Worm (Caenorhabditis elegans): ENCODE data around the gene ZC178.2.
A peak's percentile ranks its signal among the peaks of the same experiment; 100 is the strongest.

Gene ZC178.2

ce11 chrV:8677193-8677592 is 34.6 kb downstream of the ZC178.2 start, which contains the start of gene ZC190.6:
Gene ZC190.6 (minus strand): TSS chrV:8677293.
- TF ChIP-seq nhr-11 (tag; optimal IDR thresholded peaks at IDR 0.05), result no peak
- no peak for TF ChIP-seq mdl-1 (tag; optimal IDR thresholded peaks at IDR 0.05)
- TF ChIP-seq R02D3.7 (tag; optimal IDR thresholded peaks at IDR 0.05), result no peak
- no peak for TF ChIP-seq elt-3 (tag; optimal IDR thresholded peaks at IDR 0.05)
- no peak for TF ChIP-seq ZK546.5 (tag; optimal IDR thresholded peaks at IDR 0.05)
- TF ChIP-seq fos-1 (tag; optimal IDR thresholded peaks at IDR 0.05), result no peak

- no peak for TF ChIP-seq snpc-4 (tag; optimal IDR thresholded peaks at IDR 0.05)
- TF ChIP-seq Y55F3AM.14 (GFP tag; optimal IDR thresholded peaks at IDR 0.05), result no peak
- no peak for TF ChIP-seq nhr-23 (tag; optimal IDR thresholded peaks at IDR 0.05)
Measured at ce11 chrV:8673498-8673897, 38.3 kb downstream of the ZC178.2 start, which contains the start of gene ZC190.5. Gene ZC190.5 (minus strand): TSS chrV:8673598.

- TF ChIP-seq zag-1 (tag; optimal IDR thresholded peaks at IDR 0.05) (no peak), nhr-25 (tag; optimal IDR thresholded peaks at IDR 0.05) (peak; percentile 7)
Measured at ce11 chrV:8671568-8672123, 40.2 kb downstream of the ZC178.2 start.

- TF ChIP-seq ztf-11 (tag; optimal IDR thresholded peaks at IDR 0.05) (no peak), nhr-25 (tag; optimal IDR thresholded peaks at IDR 0.05) (peak; percentile 31), elt-1 (tag; optimal IDR thresholded peaks at IDR 0.05) (no peak)
Measured at ce11 chrV:8670759-8671158, 41.1 kb downstream of the ZC178.2 start.

- no peak for TF ChIP-seq nhr-237 (tag; optimal IDR thresholded peaks at IDR 0.05)
- no peak for TF ChIP-seq aly-2 (tag; optimal IDR thresholded peaks at IDR 0.05)
- no peak for TF ChIP-seq fos-1 (tag; optimal IDR thresholded peaks at IDR 0.05)
- TF ChIP-seq sma-3 (GFP tag; optimal IDR thresholded peaks at IDR 0.05), result no peak
- no peak for TF ChIP-seq nhr-11 (tag; optimal IDR thresholded peaks at IDR 0.05)
- TF ChIP-seq nhr-21 (tag; optimal IDR thresholded peaks at IDR 0.05), result no peak
- TF ChIP-seq nhr-23 (tag; optimal IDR thresholded peaks at IDR 0.05), result no peak
- peak; percentile 65 for TF ChIP-seq nhr-25 (tag; optimal IDR thresholded peaks at IDR 0.05)
- TF ChIP-seq lin-11 (tag; optimal IDR thresholded peaks at IDR 0.05), result no peak
- peak; percentile 93 for TF ChIP-seq blmp-1 (tag; optimal IDR thresholded peaks at IDR 0.05; ENCODE audit: insufficient read depth)
- peak; percentile 47 for TF ChIP-seq ceh-16 (tag; optimal IDR thresholded peaks at IDR 0.05)
- TF ChIP-seq mab-5 (tag; optimal IDR thresholded peaks at IDR 0.05), result no peak
- no peak for TF ChIP-seq mbf-1 (tag; optimal IDR thresholded peaks at IDR 0.05)
Measured at ce11 chrV:8668224-8668623, 43.6 kb downstream of the ZC178.2 start.

ce11 chrV:8667230-8668021 is 44.4 kb downstream of the ZC178.2 start:
- TF ChIP-seq unc-62 (GFP tag; optimal IDR thresholded peaks at IDR 0.05) (no peak), sma-9 (GFP tag; optimal IDR thresholded peaks at IDR 0.05) (peak; percentile 78), sma-9 (tag; optimal IDR thresholded peaks at IDR 0.05) (no peak), nhr-6 (tag; optimal IDR thresholded peaks at IDR 0.05) (no peak), nhr-129 (tag; optimal IDR thresholded peaks at IDR 0.05) (peak; percentile 33), F13H6.1 (tag; optimal IDR thresholded peaks at IDR 0.05) (peak; percentile 71), lsy-2 (tag; optimal IDR thresholded peaks at IDR 0.05) (peak in 1 of 2 experiments; percentile 25), dmd-4 (tag; optimal IDR thresholded peaks at IDR 0.05) (no peak), nhr-10 (tag; optimal IDR thresholded peaks at IDR 0.05) (no peak), nhr-77 (tag; optimal IDR thresholded peaks at IDR 0.05) (no peak)
